Fruit fly (Drosophila melanogaster) ovary, adult (tissue): ENCODE data around the gene CG10510.
A peak's percentile ranks its signal among the peaks of the same experiment; 100 is the strongest.

Experiments
- CG17801 ChIP-seq: fragments of 200-800 bp; optimal IDR thresholded peaks from 2 replicates; lab custom pipeline; 2019; ENCODE audit warnings: missing biosample characterization, mild to moderate bottlenecking, missing genetic modification characterization, moderate library complexity; ENCODE audit not compliant: partially characterized antibody

CG10510 gene

DNA sequence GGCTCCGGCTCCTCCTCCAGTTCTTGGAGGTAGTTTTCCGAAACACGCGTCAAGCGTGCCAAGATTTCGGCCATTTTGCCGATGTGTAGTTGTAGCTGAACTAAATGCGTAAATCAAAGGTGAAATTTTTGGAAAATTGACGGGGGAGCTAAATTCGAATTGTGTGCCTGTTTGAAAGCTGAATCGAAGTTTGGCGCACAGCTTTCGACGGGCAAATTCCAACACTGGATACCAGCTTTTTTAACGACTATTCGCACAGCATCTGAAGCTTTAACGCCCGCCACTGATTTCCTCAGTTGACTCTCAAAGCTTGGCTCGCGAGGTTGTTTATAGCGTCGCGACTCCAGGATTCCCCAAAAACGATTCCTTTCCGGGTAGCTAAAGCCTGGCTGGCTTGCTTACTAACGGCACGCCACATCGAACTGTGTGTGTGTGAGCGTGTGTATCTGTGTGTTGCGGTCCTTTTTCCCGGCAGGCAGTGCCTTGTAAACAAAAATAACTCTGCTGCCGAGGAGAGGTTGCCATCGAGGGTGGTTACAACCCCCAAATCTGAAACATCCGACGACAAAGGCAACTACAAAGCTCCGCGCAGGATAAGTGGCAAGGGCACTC lies at the start of gene CG10510, which contains the start of gene CG10508:
CG10510 (minus strand) TSS at position 164 of the 612 bp plus-strand sequence.
CG10508 (plus strand) TSS at position 295 of the 612 bp plus-strand sequence.
- TF ChIP-seq CG17801 (GFP tag; lab: Kevin White, UChicago), result no peak

DNA sequence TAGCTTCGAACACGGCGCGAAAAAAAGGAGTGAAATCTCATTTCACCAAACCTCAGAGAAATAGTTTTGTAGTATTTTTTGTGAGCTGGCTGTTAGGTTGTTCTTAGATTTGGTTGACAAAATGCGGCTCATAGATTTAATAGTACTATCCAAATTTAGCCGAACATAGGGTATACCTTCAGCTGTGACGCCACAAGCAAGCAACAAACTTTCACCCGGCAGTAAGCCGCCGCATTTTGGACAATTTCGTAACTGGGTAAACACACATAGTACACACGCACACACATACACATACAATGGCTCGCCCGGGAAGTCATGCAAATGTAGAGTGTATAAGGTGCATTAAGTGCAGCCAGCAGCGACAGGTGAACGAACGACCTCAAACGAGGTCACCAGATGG lies 49.4 kb upstream of the CG10510 start:
- TF ChIP-seq CG17801 (GFP tag; lab: Kevin White, UChicago), result no peak

DNA sequence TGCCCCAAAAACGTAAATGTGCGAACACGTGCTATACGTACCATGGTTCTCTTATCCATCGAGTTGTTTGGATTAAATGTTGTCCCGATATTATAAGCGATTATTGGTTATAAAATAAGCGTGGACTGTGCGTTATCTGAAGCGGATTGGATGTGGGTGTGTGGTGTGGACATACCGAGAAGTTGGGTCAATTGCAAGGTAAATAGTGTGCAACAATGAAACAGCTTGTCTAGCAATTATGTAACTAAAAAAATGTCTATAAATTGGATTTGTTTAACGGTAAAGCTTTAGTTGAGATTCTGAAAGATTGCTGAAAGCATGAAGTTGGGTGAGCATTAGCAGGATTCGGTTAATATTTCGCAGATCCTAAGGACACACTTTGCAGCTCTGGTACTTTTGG lies 47.8 kb upstream of the CG10510 start, which contains the start of gene CG43218:
CG43218 (plus strand) TSS at position 290 of the 400 bp plus-strand sequence.
- no peak for TF ChIP-seq CG17801 (GFP tag; lab: Kevin White, UChicago)

DNA sequence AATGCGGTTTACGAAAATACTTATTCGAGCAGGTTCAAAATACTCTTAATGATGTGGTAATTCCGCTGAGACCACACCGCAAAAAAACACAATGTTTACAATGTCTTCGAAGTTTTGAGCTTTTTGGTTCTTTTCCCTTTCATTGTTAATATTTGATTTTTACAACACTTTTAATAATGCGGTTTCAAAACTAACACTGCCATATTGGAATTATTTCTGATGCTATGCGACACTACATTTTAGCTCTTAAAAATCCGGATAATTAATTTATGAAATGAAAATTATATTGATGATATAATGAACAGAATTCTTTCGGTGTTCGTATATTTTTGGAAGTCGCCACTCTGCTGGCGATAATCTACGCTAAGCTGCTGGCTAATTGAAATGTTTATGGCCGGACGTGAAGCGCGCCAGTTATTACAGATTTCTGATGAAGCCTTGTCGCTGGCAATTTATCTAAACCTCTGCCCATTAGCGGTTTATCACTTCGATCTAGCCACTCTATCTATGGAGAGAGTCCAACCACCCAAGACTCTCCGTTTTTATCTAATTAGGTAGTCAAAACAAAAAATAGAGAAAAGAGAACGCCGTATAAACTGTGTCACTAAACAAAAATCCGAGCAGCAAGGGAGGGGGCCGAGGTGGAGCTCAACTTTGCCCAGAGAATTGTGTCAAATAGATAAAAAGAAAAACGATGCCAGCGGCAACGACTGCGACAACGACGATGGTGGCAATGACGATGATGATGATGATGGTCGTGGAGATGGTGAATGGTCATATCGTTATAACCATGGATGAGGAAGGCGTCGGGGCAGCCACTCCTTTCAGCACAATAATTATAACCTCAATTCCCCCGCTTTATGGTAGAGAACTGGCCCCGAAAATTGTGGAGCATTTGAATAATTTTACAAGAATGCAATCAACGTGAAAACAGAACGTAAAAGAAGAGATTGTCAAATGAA lies 46.5 kb upstream of the CG10510 start:
- no peak for TF ChIP-seq CG17801 (GFP tag; lab: Kevin White, UChicago)

DNA sequence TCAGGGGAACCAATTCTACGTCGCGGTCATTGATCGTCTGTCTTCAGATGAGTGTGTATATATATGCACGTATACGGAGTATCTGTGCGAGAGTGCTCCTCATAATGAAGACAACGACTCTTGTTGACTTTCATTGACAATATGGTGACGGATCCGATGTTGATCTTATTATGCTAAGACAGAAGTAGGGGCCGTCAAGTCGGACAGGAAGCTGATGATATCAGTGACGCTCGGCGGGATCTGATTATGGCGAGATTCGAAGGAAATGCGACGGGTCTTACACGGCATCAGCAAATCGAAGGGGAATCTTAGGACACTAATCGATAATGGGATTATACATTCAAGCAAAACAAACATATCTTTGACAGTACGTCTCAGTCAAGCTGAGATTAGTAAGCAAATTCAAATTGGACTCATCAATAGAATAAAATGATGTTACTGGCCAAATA lies 44.7 kb upstream of the CG10510 start:
- TF ChIP-seq CG17801 (GFP tag; lab: Kevin White, UChicago), result no peak

DNA sequence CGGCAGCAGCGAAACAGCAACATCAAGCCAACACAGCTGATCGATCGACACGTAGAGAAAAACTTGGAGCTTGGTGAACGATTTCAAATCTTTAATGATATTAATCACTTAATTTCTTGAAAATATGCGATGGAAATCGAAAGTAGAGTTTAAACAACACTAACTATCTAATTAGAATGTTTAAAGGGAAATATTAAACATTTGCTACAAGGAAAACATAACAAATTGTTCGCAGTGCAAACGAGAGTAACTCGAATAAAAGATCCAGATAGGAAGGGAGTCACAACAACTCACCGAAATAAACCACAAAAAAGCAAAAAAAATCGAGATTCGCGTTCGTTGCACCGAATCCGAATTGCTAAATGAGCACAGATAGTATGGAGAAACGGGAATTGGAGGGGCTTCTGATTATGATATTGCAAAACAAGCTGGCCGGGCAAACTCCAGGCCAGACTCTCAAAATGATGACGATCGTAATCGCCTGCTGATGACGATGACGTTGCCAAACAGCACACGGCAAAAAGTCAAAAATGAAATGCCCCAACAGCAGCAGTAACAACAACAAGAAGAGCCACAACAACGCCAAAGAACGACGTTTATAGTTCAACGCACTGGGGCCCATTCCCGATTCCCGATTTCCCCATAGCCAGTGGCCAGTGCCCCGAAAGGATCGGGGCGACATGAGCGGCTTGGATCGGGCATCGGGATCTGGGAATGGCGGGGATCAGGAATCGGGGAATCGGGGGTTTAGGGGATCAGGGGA lies 44.1 kb upstream of the CG10510 start:
- no peak for TF ChIP-seq CG17801 (GFP tag; lab: Kevin White, UChicago)

DNA sequence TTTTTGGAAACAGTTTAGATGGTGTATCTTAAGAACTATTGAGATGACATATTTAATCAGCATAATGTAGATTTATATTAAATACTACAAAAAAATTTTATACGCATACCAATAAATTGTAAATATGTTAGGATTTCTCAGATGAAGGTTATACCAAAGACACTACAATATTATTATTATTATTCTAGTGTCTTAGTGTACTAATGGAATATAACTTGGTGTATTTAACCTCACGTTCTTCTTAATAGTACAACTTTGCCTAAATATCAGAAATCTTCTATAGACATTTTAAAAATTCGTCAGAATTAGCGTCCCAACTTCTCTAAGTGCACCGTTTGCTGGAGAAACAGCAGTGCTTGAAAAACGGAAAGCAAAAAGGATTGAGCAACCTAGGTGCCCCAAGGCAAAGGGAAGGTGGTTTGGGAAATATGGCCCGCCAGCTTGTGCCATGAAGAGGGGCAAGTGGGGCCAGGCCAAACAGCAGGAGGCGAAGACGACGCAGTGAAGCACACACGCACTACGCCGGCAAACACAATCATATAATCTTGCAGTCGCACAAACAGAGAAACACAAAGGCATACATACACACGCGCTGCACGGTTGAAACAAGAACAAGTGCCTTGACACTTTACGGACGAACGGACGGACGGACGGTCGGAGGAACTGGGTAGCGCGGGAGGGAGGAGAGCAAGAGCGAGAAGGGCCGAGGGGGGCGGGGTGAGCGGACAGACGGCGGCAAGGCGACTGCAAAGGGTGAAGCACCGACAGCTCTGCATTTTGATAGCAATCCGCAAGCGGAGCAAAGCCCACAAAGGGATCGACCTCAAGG lies 43.3 kb upstream of the CG10510 start:
- TF ChIP-seq CG17801 (GFP tag; lab: Kevin White, UChicago), result no peak

DNA sequence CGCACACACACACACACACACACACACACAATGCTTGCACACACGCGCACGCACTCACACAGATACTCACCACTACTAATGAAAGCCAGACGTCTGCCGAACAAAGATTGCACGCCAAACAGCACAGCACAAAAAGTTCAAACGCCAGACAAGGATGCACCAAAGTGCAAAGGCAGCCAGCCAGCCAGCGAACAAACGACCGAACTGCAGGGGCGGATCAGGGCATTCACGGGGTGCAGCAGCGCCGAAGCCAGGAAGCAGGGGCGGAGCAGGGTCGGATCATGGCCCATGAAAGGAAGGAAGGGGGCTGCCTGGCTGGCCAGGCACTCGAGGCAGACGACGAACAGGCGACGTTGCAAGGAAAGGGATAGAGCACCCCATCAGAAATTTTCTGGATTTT lies 42.6 kb upstream of the CG10510 start:
- no peak for TF ChIP-seq CG17801 (GFP tag; lab: Kevin White, UChicago)

DNA sequence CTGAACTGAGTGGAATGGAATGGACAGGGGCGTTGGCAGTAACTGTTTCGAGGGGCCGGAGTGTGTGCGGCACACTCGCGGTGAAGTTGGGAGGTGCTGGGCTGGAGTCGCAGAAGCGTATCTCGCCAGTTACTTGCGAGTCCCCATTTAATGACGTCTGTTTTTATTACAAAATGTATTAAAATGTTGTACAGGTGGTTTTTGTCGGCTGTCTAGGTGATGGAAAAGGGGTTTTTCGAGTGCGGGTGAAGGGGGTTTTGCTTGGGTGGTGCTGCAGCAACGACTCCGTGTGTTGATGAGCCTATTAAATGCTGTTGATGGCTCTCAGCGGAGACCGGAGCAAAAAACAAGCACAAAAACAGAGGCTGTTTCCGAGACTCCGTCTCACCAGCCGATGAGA lies 41.5 kb upstream of the CG10510 start:
- TF ChIP-seq CG17801 (GFP tag; lab: Kevin White, UChicago), result no peak

DNA sequence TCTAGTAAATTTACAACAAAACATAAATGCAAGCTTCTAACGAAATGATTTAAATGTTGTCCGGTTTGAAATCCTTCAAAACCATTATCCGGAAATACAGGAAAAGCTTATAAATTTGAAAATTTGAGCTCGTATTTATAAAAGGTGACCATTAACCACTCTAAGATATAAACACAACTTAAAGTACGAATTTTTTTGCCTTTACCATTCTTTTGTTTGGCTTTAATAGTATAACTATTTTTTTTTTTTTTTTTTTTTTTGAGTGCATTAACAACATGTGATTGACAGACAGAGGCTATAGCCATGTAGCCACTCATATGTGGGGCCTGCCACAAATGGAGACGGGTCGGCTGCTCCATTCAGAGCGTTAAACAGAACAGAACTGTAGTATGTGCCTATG lies 33.5 kb upstream of the CG10510 start:
- no peak for TF ChIP-seq CG17801 (GFP tag; lab: Kevin White, UChicago)

DNA sequence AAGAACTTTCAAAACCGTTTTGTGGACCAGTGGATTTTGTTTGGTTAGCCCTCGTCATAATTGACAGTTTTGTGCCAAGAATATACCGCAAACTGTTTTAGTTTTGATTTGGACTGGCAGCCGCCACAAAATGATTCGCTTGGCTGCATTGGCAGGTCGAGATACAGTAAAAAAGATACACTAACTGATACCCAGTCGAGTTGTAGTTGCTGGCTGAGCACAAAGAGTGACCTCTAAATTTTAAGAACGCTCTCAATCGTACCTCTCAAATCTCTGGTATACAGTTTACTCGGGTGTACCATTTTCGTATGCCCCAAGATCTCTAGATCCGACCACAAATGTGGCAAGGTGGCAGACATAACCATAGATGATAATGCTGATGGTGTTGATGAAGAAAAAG lies 33.1 kb upstream of the CG10510 start:
- no peak for TF ChIP-seq CG17801 (GFP tag; lab: Kevin White, UChicago)

DNA sequence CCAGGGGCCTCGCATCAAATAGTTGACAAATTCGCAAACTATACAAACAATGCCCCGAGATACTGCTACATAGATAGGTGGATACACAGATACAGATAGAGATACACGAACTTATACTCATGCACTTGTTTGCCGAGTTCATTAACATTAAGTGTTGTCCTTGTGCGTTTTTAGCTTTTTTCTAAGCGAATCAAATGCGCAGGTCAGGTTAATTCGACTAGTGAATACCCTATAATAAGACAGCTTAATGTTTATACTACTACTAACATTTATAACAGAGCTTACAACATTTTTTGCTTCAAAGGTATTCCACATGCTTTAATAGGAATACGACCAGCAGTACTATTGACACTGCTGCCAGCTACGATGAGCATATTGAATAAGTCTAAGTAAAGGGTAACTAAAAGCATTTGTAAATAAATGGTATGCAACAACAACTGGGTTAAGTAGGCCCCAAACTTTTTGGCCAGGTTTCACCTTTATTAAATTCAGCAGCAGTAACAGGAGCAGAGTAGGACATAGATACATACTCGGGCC lies 31.6 kb upstream of the CG10510 start:
- no peak for TF ChIP-seq CG17801 (GFP tag; lab: Kevin White, UChicago)

DNA sequence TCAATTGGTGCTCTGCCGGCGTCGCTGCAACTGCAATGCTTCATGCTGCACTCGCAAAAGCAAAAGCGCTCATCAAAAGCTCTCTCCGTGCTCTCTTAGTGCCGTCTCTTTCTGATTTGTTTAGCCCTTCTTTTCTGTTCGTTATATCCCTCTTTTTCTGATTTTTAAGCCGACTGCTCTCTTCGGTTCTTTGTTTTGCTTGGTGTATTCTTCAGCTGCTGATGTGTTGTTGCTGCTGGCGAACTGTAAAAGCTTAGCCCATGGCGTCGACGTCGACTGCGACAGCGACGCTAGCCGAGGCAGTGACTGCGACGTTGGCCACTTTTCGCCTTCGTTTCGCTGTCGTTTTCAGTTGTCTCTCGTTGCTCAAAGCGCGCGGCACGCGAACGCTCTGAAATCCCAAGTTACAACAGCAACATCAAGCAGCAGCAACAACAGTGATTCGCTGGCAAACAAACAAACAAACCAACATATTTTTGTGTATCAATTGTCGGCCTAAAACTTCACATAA lies 30.2 kb upstream of the CG10510 start:
- TF ChIP-seq CG17801 (GFP tag; lab: Kevin White, UChicago), result peak; percentile 46
